Fruit fly (Drosophila melanogaster): ENCODE measurements around the gene CG14321.

CG14321 gene

DNA sequence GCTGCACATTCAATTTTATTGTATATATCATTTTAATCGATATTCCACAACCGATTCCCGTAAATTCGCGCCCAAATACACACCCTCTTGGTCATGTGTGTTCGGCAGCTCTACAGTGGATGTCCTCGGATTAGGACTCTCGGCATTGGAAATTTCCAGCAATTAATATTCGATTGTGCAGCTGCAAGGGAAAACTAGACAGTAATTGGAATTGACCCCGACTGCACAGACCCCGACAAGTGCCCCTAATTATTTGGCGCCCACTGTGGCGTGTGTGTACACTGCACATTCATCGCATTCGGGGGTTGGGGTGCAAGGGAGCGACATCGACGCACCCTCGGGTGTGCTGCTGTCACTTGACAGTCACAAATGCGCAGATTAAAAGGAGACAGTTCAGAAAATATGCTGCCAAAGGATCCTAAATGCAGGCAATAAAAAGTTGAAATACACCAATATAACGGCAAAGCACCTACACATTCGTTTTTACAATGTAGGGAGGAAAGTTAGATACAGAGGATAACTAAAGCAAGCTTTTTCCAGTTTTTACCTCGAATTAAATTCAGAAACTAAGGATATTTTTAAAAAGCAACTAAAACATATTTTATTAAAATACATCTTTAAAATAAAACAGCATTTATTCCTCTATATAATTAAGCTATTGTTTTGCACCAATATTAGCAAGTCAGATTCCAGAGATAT lies 24.5 kb upstream of the CG14321 start (continued):
- TF ChIP-seq sna (GFP tag; IDR thresholded peaks at IDR 0.05; ENCODE audit: partially characterized antibody) (no peak), Gug (GFP tag; IDR thresholded peaks at IDR 0.05) (peak; percentile 23; the same call in 2 of the 4 replicates), CG17802 (tag; optimal IDR thresholded peaks at IDR 0.05) (no peak), CG9932 (GFP tag; IDR thresholded peaks at IDR 0.05) (no peak), CG10959 (GFP tag; IDR thresholded peaks at IDR 0.05) (no peak), Med (GFP tag) (peak; percentile 62), CG18599 (GFP tag; optimal IDR thresholded peaks at IDR 0.05) (peak; percentile 13), luna (GFP tag; optimal IDR thresholded peaks at IDR 0.05) (no peak), ems (GFP tag; optimal IDR thresholded peaks at IDR 0.05) (no peak), CG18011 (GFP tag; optimal IDR thresholded peaks at IDR 0.05) (no peak), Neu2 (GFP tag; optimal IDR thresholded peaks at IDR 0.05; ENCODE audit: borderline replicate concordance) (no peak), grn (GFP tag; optimal IDR thresholded peaks at IDR 0.05) (no peak), gfzf (GFP tag; optimal IDR thresholded peaks at IDR 0.05) (no peak), gcm (GFP tag; optimal IDR thresholded peaks at IDR 0.05) (no peak), unpg (GFP tag; optimal IDR thresholded peaks at IDR 0.05) (no peak), fu2 (GFP tag; optimal IDR thresholded peaks at IDR 0.05) (no peak), tap (tag; optimal IDR thresholded peaks at IDR 0.05) (no peak), CG17186 (GFP tag; optimal IDR thresholded peaks at IDR 0.05) (no peak), CG2129 (GFP tag; IDR thresholded peaks at IDR 0.05; ENCODE audit: partially characterized antibody) (no peak), gsb (GFP tag; IDR thresholded peaks at IDR 0.05) (no peak), CG3838 (GFP tag; optimal IDR thresholded peaks at IDR 0.05) (no peak), CG11696 (GFP tag; IDR thresholded peaks at IDR 0.05) (peak; percentile 85), zf30C (GFP tag; optimal IDR thresholded peaks at IDR 0.05) (no peak), eyg (GFP tag; optimal IDR thresholded peaks at IDR 0.05) (no peak), Abd-B (GFP tag; optimal IDR thresholded peaks at IDR 0.05) (no peak), H2.0 (GFP tag; IDR thresholded peaks at IDR 0.05) (no peak), CG8388 (GFP tag; optimal IDR thresholded peaks at IDR 0.05) (peak; percentile 5), CG9817 (tag; optimal IDR thresholded peaks at IDR 0.05) (no peak), GATAe (GFP tag; conservative IDR thresholded peaks at IDR 0.05) (no peak), vvl (GFP tag; IDR thresholded peaks at IDR 0.05) (peak; percentile 28; the same call in 1 of the 2 replicates), CG11504 (tag; optimal IDR thresholded peaks at IDR 0.05) (no peak), CG6175 (GFP tag; IDR thresholded peaks at IDR 0.05) (no peak), CG4707 (GFP tag; optimal IDR thresholded peaks at IDR 0.05) (peak; percentile 18), CG18619 (GFP tag; optimal IDR thresholded peaks at IDR 0.05) (no peak), Blimp-1 (GFP tag; optimal IDR thresholded peaks at IDR 0.05) (no peak), CG15073 (GFP tag; optimal IDR thresholded peaks at IDR 0.05) (peak; percentile 24), fd3F (GFP tag; optimal IDR thresholded peaks at IDR 0.05) (no peak), Dad (GFP tag; optimal IDR thresholded peaks at IDR 0.05) (no peak), unc-4 (GFP tag; IDR thresholded peaks at IDR 0.05; ENCODE audit: partially characterized antibody) (no peak), CG4617 (GFP tag; optimal IDR thresholded peaks at IDR 0.05; ENCODE audit: borderline replicate concordance) (no peak), da (GFP tag; optimal IDR thresholded peaks at IDR 0.05) (no peak), pan (optimal IDR thresholded peaks at IDR 0.05) (no peak), pan (GFP tag; optimal IDR thresholded peaks at IDR 0.05 in 1 of 2, IDR thresholded peaks at IDR 0.05 in 1 of 2) (peak in 1 of 2 experiments; percentile 33), Meics (GFP tag; optimal IDR thresholded peaks at IDR 0.05) (no peak), CG32767 (GFP tag; IDR thresholded peaks at IDR 0.05) (0 out of 2 replicates have a peak, but pooled peaks have one; percentile 40), CG4404 (GFP tag; IDR thresholded peaks at IDR 0.05) (no peak), TFAM (GFP tag; optimal IDR thresholded peaks at IDR 0.05) (no peak), sr (GFP tag; IDR thresholded peaks at IDR 0.05) (no peak), CG11695 (GFP tag; IDR thresholded peaks at IDR 0.05) (peak; percentile 35; the same call in 1 of the 3 replicates), pita (GFP tag; optimal IDR thresholded peaks at IDR 0.05) (no peak)
